Fruit fly (Drosophila melanogaster) S2 (cell line): ENCODE measurements around the gene CG32320.

Experiments used
- CG8478 ChIP-seq: fragments of >200 bp; optimal IDR thresholded peaks from 2 replicates; lab custom pipeline; 2018
- CTCF ChIP-seq, 2 experiments: fragments of >200 bp; optimal IDR thresholded peaks; 2 replicates each; lab custom pipeline; 2018

DNA sequence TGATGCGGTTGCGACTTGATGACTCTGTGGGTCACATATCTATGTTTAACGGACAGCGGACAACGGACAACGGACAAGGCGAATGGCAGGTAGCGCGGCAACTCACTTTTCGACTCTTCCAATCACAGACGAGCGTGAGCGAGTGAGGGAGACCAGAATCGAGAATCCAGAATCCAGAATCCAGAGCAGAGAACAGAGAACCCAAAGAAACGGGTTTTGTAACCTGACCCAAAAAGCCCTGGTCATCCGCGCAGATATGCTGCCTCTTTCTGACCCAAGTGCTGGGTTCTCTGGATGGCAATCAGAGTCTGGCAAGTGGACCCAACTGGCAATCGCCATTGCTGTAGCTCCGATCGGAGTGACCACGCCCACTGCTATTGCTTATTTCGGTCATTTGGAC, 34.0 kb upstream of the CG32320 start:
- TF ChIP-seq CG8478 (lab: Kevin White, UChicago) (no peak), CTCF (optimal IDR thresholded peaks at IDR 0.05; lab: Kevin White, UChicago) (no peak)
